Worm (Caenorhabditis elegans): ENCODE measurements around the gene hsp-75.

DNA sequence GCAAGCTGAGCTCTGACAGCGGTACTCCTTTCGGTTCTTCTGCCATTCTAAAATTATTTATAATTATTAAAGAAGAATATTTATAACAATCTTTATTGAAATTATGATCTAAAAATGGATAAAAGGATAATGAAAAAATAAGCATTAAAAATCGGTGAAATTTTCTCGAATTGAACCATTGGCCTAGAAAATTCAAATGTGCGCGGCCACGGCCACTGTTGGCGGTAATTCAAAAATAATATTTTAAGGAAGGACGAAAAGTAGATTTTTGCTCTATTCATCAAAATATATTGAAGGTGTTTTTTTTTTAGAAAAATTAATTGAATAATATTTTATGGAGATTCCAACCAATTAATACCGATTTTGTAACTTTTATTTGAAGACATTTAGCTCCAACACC lies 27.7 kb downstream of the hsp-75 start, which contains the start of gene pfd-5:
- TF ChIP-seq snpc-4 (tag; optimal IDR thresholded peaks at IDR 0.05) (peak; percentile 36), hlh-4 (tag; optimal IDR thresholded peaks at IDR 0.05) (no peak), blmp-1 (tag; optimal IDR thresholded peaks at IDR 0.05) (peak; percentile 49), C34B4.2 (tag; optimal IDR thresholded peaks at IDR 0.05) (no peak), ztf-11 (tag; optimal IDR thresholded peaks at IDR 0.05) (peak in 1 of 2 experiments; percentile 84), ama-1 (optimal IDR thresholded peaks at IDR 0.05) (no peak), lin-35 (GFP tag; optimal IDR thresholded peaks at IDR 0.05) (peak; percentile 96 to 97)

All from whole organism, L1 larva.